Worm (Caenorhabditis elegans) whole organism, midembryonic: ENCODE data around the gene sra-10.
"Not testable (repeated sequence)": the region's sequence is repeated elsewhere in the genome, so short reads cannot be mapped to it uniquely, and the experiment has no call there.

Experiments used
- T22C8.4 ChIP-seq: fragments of 200-800 bp; sonication (Bioruptor generic); IDR thresholded peaks from 2 replicates; pipeline ENCODE4 v1.3.6; 2022; ENCODE audit warnings: missing genetic modification characterization, missing compliant biosample characterization
- cog-1 ChIP-seq: sonication (generic microtip); optimal IDR thresholded peaks from 2 replicates; lab custom pipeline; 2016; ENCODE audit warnings: missing genetic modification characterization, missing compliant biosample characterization
- flt-1 ChIP-seq: fragments of 200-800 bp; sonication (Bioruptor generic); IDR thresholded peaks from 2 replicates; pipeline ENCODE4 v1.3.6; 2022; ENCODE audit warnings: missing genetic modification characterization, missing compliant biosample characterization
- klf-2 ChIP-seq: fragments of 200-800 bp; sonication (Bioruptor generic); conservative IDR thresholded peaks from 2 replicates; pipeline ENCODE4 v1.3.6; 2022; ENCODE audit warnings: missing genetic modification reagents, missing genetic modification characterization, missing compliant biosample characterization
- med-1 ChIP-seq: sonication (generic microtip); optimal IDR thresholded peaks from 2 replicates; lab custom pipeline; 2017; ENCODE audit warnings: missing genetic modification characterization, mild to moderate bottlenecking, missing compliant biosample characterization, antibody characterized with exemption, missing genetic modification reagents; ENCODE audit not compliant: insufficient read depth
- ref-1 ChIP-seq: fragments of 200-800 bp; sonication (Bioruptor generic); conservative IDR thresholded peaks from 2 replicates; pipeline ENCODE4 v1.3.6; 2022; ENCODE audit warnings: missing genetic modification reagents, missing genetic modification characterization, missing compliant biosample characterization
- tab-1 ChIP-seq: fragments of 200-800 bp; sonication (Bioruptor generic); IDR thresholded peaks from 2 replicates; pipeline ENCODE4 v1.3.6; 2022; ENCODE audit warnings: missing genetic modification characterization, missing compliant biosample characterization
- ztf-23 ChIP-seq: fragments of 200-800 bp; sonication (Bioruptor generic); IDR thresholded peaks from 2 replicates; pipeline ENCODE4 v1.3.6; 2022; ENCODE audit warnings: missing genetic modification reagents, missing genetic modification characterization, missing compliant biosample characterization
- ztf-29 ChIP-seq: fragments of 200-800 bp; sonication (Bioruptor generic); IDR thresholded peaks from 2 replicates; pipeline ENCODE4 v1.3.6; 2022; ENCODE audit warnings: missing genetic modification reagents, missing genetic modification characterization, missing compliant biosample characterization

sra-10 gene

DNA sequence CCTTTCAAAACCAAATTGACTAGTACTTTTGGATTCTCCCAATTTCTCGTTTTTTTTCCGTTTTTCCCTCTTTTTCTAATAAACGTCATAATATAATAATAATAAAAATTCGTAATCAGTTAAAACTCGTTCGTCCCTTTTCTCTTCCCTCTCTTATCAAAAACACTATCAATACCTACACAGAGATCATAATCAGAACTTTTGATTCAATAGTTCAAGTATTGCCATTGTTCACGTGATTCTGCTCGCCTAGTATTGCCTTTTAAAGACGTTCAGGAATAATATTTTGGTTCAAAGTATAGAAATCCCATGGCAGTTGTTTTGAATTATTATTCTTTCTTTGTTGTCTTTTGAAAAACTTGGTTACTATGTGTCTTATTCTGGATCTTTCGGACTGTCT, 29.8 kb upstream of the sra-10 start:
- TF ChIP-seq ztf-23: no peak
- no peak for TF ChIP-seq T22C8.4 (GFP tag; lab: Robert Waterston, UW)

DNA sequence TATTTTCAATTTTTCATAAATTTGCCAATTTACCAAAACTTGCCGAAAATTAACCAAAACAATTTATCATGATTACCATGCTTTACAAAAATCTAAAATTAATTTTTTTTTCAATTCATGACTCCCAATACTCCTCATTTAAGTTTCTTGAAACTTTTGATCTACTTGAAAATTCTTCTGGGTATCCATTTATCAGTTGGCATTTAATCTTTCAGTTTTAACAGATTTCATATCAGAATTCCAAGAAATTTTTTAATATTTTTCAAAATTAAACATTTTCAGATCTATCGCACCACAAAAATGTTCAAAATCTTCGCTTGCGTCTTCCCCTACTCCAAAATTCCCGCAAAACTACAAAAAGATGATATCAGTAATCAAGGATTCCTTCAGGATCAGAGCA, 29.1 kb upstream of the sra-10 start, which contains the start of gene Y19D2B.2:
Gene Y19D2B.2 (plus strand): TSS at position 301 of the 400 bp plus-strand sequence.
- TF ChIP-seq klf-2 (no peak), ztf-23 (no peak), tab-1 (no peak), T22C8.4 (GFP tag; lab: Robert Waterston, UW) (no peak), flt-1 (GFP tag; lab: Robert Waterston, UW) (no peak), cog-1 (tag; lab: Kevin White, UChicago) (no peak), ref-1 (GFP tag; lab: Robert Waterston, UW) (no peak), ztf-29 (no peak), med-1 (no peak)

DNA sequence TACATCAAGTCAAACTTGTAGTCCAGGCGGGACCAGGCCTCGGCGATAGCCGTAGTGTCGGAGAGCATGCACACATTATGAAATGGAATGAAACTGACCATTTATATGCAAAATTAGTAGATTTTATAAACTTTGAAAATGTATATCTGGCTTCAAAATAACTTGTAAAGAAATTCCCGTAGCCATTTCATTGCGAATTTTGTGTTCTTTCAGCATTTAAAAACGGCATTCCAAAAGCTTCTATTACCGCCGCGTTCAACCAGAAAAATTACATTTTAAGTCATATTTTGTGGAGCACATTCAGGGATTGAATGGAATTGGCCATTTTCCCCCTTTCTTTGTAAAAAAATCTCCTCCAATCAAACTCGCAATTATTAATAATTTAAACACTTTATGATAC, 28.0 kb upstream of the sra-10 start, which contains the start of gene Y19D2B.1:
Gene Y19D2B.1 (minus strand): TSS at position 101 of the 400 bp plus-strand sequence.
- not testable (repeated sequence) for TF ChIP-seq med-1, ztf-29, klf-2

DNA sequence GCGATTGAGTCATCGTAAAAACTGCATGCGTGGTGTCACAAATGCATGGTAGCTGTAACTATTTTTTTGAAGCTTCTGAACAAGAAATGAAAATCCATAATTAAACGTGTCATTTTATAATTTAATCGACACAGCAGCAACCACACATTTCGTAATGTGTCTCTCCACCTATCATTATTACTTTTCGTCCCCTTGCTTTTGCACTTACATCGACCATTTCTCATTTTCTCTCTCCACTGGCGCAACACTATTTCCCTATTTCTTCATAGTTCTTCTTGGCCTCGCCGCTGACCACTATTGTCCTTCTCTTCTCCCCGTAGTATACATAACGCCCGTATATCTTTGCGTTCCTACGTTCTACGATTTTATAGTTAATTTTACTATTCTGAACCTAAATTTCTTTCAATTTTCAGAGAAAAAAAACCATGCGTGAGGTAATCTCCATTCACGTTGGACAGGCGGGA, 23.4 kb upstream of the sra-10 start, which contains the start of gene tba-4:
Gene tba-4 (plus strand): TSS at position 414 of the 464 bp plus-strand sequence.
- TF ChIP-seq klf-2 (no peak), ref-1 (GFP tag; lab: Robert Waterston, UW) (no peak), tab-1 (no peak)

DNA sequence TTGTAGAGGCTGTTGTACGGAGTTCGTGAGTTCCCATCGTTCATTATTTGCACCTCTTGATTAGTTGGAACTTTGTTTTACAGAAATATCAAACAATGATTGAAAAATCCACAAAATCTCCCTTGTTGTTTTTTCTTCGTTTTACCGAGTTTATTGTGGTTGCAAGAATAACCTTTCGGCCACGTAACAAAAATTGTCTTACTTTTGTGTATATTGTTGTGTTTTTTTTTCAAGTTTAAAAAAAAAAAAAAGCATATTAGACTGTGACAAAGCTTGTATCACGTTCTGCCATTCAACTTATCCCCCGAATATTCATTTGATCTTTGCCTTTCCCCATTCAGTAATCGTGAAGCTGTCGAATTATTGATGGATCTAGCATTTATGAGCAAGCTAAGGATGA, 22.3 kb upstream of the sra-10 start, which contains the start of gene F44F4.10:
Gene F44F4.10 (minus strand): TSS at position 101 of the 400 bp plus-strand sequence.
- no peak for TF ChIP-seq T22C8.4 (GFP tag; lab: Robert Waterston, UW)
- TF ChIP-seq cog-1 (tag; lab: Kevin White, UChicago): no peak
- TF ChIP-seq ref-1 (GFP tag; lab: Robert Waterston, UW): no peak
- TF ChIP-seq klf-2: no peak
- TF ChIP-seq flt-1 (GFP tag; lab: Robert Waterston, UW): no peak
- TF ChIP-seq tab-1: no peak
- TF ChIP-seq ztf-23: no peak

DNA sequence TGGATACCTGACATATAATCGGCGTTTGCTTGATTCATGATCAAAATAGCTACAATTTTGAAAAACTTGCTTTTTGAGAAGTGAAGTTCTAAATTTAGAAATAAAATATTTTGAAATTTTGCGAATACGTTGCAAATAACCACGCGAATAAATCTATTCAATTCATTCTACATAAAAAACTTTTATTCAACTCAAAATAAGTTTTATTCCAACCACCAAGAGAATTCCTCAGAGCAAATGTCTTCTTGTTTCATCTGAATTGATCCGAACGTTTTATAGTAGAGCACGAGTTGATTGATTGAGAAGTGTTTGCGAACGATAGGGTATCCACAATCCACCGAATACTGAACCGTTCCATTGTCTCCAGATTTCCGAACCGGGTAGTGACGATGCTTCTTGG, 20.8 kb upstream of the sra-10 start, which contains the start of gene F44F4.9:
Gene F44F4.9 (minus strand): TSS at position 101 of the 400 bp plus-strand sequence.
- TF ChIP-seq ztf-23: no peak
- no peak for TF ChIP-seq flt-1 (GFP tag; lab: Robert Waterston, UW)

DNA sequence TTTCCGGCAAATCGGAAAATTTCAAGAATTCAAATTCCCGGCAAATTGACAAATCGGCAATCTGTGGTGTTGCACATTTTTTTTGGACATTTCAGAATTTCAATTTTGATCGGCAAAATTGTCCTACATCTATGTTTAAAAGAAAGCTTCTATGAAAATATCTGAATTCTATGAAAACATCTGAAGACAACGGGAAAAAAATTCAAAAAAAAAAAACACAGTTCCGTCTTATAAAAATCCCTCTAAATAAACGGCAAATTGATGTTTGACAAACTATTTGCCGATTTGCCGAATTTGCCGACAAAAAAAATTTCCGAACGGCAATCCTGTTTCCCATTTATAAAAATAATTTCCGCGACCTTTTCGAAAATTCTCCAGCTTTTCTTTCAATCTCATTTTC, 19.5 kb upstream of the sra-10 start, which contains the start of gene F44F4.15:
Gene F44F4.15 (plus strand): TSS at position 301 of the 400 bp plus-strand sequence.
- TF ChIP-seq ztf-23 (no peak), cog-1 (tag; lab: Kevin White, UChicago) (no peak), ref-1 (GFP tag; lab: Robert Waterston, UW) (no peak), tab-1 (no peak), klf-2 (no peak), med-1 (no peak), T22C8.4 (GFP tag; lab: Robert Waterston, UW) (no peak), ztf-29 (no peak), flt-1 (GFP tag; lab: Robert Waterston, UW) (no peak)

DNA sequence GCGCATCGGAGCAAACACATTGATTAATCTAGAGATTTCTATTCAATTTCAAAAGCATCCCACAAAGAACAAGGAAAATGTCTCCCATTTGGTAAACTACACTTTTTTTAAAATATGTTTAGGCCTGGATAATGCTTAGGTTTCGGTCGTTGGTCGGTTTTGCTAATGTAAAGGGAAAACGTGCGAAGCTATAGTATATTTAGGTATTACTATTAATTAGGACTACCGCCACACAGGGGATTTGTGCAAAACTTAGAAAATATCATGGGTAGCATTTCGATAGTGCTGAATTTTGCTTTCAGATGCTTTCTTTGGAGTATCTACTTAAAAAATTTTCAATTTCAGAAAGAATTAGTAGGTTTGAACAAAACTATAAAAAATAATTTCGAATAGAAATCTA, 18.1 kb upstream of the sra-10 start:
- TF ChIP-seq flt-1 (GFP tag; lab: Robert Waterston, UW) (no peak), cog-1 (tag; lab: Kevin White, UChicago) (no peak), ref-1 (GFP tag; lab: Robert Waterston, UW) (no peak), med-1 (no peak), klf-2 (no peak), tab-1 (no peak), ztf-23 (no peak), ztf-29 (no peak), T22C8.4 (GFP tag; lab: Robert Waterston, UW) (no peak)

DNA sequence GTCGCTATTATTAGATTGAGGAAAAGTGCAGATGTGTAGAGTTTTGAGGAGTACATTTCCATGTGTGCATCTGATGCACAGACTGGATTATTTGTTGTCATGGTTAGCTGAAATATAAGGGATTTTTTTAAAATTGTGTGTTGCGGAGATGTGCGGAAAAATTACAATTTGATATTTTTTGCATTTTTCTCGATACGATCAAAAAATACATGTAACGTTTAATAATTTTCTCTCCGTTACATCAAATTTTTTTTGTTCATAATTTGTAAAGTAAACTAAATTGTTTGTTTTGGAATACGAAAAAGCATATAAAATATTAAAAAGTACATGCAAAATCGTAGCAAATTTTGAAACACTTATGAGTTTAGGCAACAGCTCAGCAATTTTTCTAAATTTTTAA, 15.3 kb upstream of the sra-10 start, which contains the start of gene sra-11:
Gene sra-11 (minus strand): TSS at position 101 of the 400 bp plus-strand sequence.
- TF ChIP-seq tab-1 (no peak), cog-1 (tag; lab: Kevin White, UChicago) (no peak), ref-1 (GFP tag; lab: Robert Waterston, UW) (no peak), med-1 (no peak), T22C8.4 (GFP tag; lab: Robert Waterston, UW) (no peak), flt-1 (GFP tag; lab: Robert Waterston, UW) (no peak), ztf-29 (no peak), klf-2 (no peak), ztf-23 (no peak)

DNA sequence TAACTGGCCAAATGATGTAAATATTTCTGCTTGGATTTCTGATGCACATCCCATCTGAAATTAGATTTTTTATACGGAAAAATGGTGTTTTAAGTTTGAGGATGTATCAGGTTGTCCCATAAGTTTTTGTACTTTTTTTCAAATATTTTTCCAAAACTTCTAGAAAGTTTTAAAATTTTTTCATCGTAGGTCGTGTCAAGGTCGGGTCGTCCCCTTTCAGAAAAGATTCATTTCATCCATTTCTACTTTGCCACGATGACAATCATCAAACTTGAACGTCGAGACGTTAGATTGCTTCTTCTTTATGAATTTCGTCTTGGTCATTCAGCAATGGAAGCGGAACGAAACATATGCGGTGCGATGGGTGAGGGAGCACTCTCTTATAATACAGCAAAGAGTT, 9.5 kb upstream of the sra-10 start, which contains the start of gene sra-12:
Gene sra-12 (minus strand): TSS at position 101 of the 400 bp plus-strand sequence.
- TF ChIP-seq tab-1; cog-1 (tag; lab: Kevin White, UChicago); ztf-23: not testable (repeated sequence)

DNA sequence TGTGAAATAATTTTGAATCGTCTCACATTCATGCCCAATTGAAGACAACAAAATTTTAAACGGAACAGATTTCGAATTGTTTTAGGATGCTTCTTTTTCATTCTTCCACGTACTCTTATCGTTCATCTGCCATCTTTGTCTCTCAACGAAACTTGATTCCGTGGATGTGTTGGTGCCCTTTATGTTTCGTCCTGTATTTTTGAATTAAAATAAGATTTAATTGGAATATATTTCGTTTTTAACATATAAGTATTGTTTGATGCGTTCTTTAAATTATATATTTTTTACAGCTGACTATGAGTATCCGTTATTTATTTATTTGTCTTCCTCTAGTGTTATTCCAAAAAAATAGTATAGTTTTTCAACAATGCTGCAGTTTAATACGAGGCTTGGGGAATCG, 7.2 kb upstream of the sra-10 start, which contains the start of gene gly-1:
Gene gly-1 (minus strand): TSS at position 101 of the 400 bp plus-strand sequence.
- TF ChIP-seq T22C8.4 (GFP tag; lab: Robert Waterston, UW) (no peak), cog-1 (tag; lab: Kevin White, UChicago) (no peak), tab-1 (no peak), klf-2 (no peak), med-1 (no peak), flt-1 (GFP tag; lab: Robert Waterston, UW) (no peak), ref-1 (GFP tag; lab: Robert Waterston, UW) (no peak), ztf-23 (no peak)
